Worm (Caenorhabditis elegans) whole organism, young adult: ENCODE results near the gene F14F9.4.

Experiments used
- C06A6.2 ChIP-seq: fragments of 200-800 bp; sonication (Bioruptor generic); conservative IDR thresholded peaks from 2 replicates; pipeline ENCODE4 v1.3.6; 2022; ENCODE audit warnings: missing genetic modification characterization, missing compliant biosample characterization
- F39B2.1 ChIP-seq: fragments of 200-800 bp; sonication (Bioruptor generic); IDR thresholded peaks from 2 replicates; pipeline ENCODE4 v1.3.6; 2022; ENCODE audit warnings: missing genetic modification reagents, missing genetic modification characterization, missing compliant biosample characterization
- K12H6.12 ChIP-seq: fragments of 200-800 bp; sonication (Bioruptor generic); optimal IDR thresholded peaks from 2 replicates; lab custom pipeline; 2018; ENCODE audit warnings: mild to moderate bottlenecking, missing genetic modification characterization, missing compliant biosample characterization
- Y56A3A.18 ChIP-seq: fragments of 200-800 bp; sonication (Bioruptor generic); IDR thresholded peaks from 2 replicates; pipeline ENCODE4 v1.3.6; 2022; ENCODE audit warnings: missing genetic modification reagents, missing genetic modification characterization, missing compliant biosample characterization
- Y67H2A.10 ChIP-seq: fragments of 200-800 bp; sonication (Bioruptor generic); conservative IDR thresholded peaks from 2 replicates; pipeline ENCODE4 v1.3.6; 2022; ENCODE audit warnings: missing genetic modification reagents, missing genetic modification characterization, missing compliant biosample characterization
- ZK185.1 ChIP-seq: sonication (generic microtip); optimal IDR thresholded peaks from 2 replicates; lab custom pipeline; 2016; ENCODE audit warnings: mild to moderate bottlenecking, missing genetic modification characterization, missing compliant biosample characterization; ENCODE audit not compliant: poor library complexity, severe bottlenecking
- ceh-79 ChIP-seq: sonication (generic microtip); optimal IDR thresholded peaks from 2 replicates; lab custom pipeline; 2017; ENCODE audit warnings: mild to moderate bottlenecking, missing genetic modification characterization, missing compliant biosample characterization
- pha-4 ChIP-seq: fragments of 150-350 bp; sonication (generic microtip); optimal IDR thresholded peaks from 2 replicates; lab custom pipeline; 2014; ENCODE audit warnings: missing biosample characterization, missing genetic modification reagents, missing genetic modification characterization
- rec-8 ChIP-seq, 2 experiments: sonication (generic microtip); optimal IDR thresholded peaks; 2 replicates each; lab custom pipeline; 2016; ENCODE audit warnings: mild to moderate bottlenecking in 2 of 2, missing genetic modification characterization in 2 of 2, missing genetic modification reagents in 2 of 2, missing genotype in 2 of 2, missing biosample characterization in 1 of 2, missing compliant biosample characterization in 1 of 2, moderate library complexity in 1 of 2
- sea-2 ChIP-seq: fragments of 200-800 bp; sonication (Bioruptor generic); IDR thresholded peaks from 2 replicates; pipeline ENCODE4 v1.3.6; 2022; ENCODE audit warnings: missing genetic modification characterization, missing compliant biosample characterization
- snpc-4 ChIP-seq, 5 experiments: fragments of 150-350 bp in 1 of 5; sonication (generic microtip) in 4 of 5; optimal IDR thresholded peaks; 2 replicates each; lab custom pipeline; 2014 to 2018; ENCODE audit warnings: missing genetic modification characterization in 5 of 5, missing biosample characterization in 3 of 5, antibody characterized with exemption in 2 of 5, mild to moderate bottlenecking in 2 of 5, missing compliant biosample characterization in 2 of 5, missing genotype in 2 of 5, moderate library complexity in 2 of 5, missing genetic modification reagents in 1 of 5
- unc-62 ChIP-seq: fragments of 150-350 bp; optimal IDR thresholded peaks from 2 replicates; lab custom pipeline; 2014; ENCODE audit warnings: missing biosample characterization, missing genetic modification reagents, missing genetic modification characterization
- ztf-6 ChIP-seq: fragments of 200-800 bp; sonication (Bioruptor generic); IDR thresholded peaks from 2 replicates; pipeline ENCODE4 v1.3.6; 2022; ENCODE audit warnings: missing genetic modification reagents, missing genetic modification characterization, missing compliant biosample characterization

ce11 chrV:5119679-5120078 is 12.9 kb upstream of the F14F9.4 start, which contains the start of gene sid-1:
- TF ChIP-seq ztf-6 (no peak), snpc-4 (GFP tag; optimal IDR thresholded peaks at IDR 0.05; lab: Kevin White, UChicago) (no peak), snpc-4 (tag; optimal IDR thresholded peaks at IDR 0.05; lab: Kevin White, UChicago) (no peak), K12H6.12 (no peak), ceh-79 (tag; lab: Kevin White, UChicago) (no peak), Y56A3A.18 (GFP tag; lab: Robert Waterston, UW) (no peak), C06A6.2 (GFP tag; lab: Robert Waterston, UW) (no peak), sea-2 (GFP tag; lab: Robert Waterston, UW) (no peak), Y67H2A.10 (no peak), unc-62 (no peak), rec-8 (tag; optimal IDR thresholded peaks at IDR 0.05; lab: Kevin White, UChicago) (no peak), pha-4 (no peak), ZK185.1 (tag; lab: Kevin White, UChicago) (no peak), F39B2.1 (GFP tag; lab: Robert Waterston, UW) (no peak)
